Fruit fly (Drosophila melanogaster): Measurements from ENCODE around the gene Cals.

The Cals gene

DNA sequence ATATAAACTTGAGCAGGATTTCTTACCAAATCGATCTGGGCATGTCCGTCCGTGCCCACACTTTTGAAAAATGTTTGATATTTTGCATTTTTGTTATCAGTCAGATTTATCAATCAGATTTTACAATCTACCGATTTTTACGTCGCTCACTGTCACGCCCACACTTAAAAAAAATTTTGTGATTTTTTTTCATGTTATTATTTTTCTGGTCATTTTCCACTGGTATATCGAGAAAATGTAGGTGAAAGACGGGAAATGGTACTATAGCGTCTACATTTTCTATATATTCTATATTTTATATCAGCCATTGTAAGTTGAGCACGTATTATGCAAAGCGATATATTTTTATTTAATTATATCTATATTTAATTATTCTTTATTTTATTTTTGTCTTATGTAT lies 58.9 kb downstream of the Cals start (continued):
- TF ChIP-seq CG42726 (GFP tag; IDR thresholded peaks at IDR 0.05; ENCODE audit: partially characterized antibody): no peak
- peak; percentile 10 for TF ChIP-seq fd3F (GFP tag; optimal IDR thresholded peaks at IDR 0.05)
- no peak for TF ChIP-seq CG12659 (GFP tag; optimal IDR thresholded peaks at IDR 0.05)
- no peak for TF ChIP-seq cwo (GFP tag; optimal IDR thresholded peaks at IDR 0.05)
- TF ChIP-seq fd96Cb (tag; optimal IDR thresholded peaks at IDR 0.05): peak; percentile 31
- no peak for TF ChIP-seq CG15269 (tag; optimal IDR thresholded peaks at IDR 0.05)
- no peak for TF ChIP-seq Hand (GFP tag; optimal IDR thresholded peaks at IDR 0.05)
- no peak for TF ChIP-seq Nf-YB (GFP tag; optimal IDR thresholded peaks at IDR 0.05)
- no peak for TF ChIP-seq Gug (GFP tag; IDR thresholded peaks at IDR 0.05)
- TF ChIP-seq cg (GFP tag; optimal IDR thresholded peaks at IDR 0.05): no peak
- TF ChIP-seq Rx (GFP tag; IDR thresholded peaks at IDR 0.05): no peak
- TF ChIP-seq tx (GFP tag; optimal IDR thresholded peaks at IDR 0.05): no peak
- TF ChIP-seq Lhr (GFP tag; optimal IDR thresholded peaks at IDR 0.05): no peak
- no peak for TF ChIP-seq p53 (GFP tag; optimal IDR thresholded peaks at IDR 0.05)
- no peak for TF ChIP-seq gsb (GFP tag; IDR thresholded peaks at IDR 0.05)
- peak; percentile 10 for TF ChIP-seq ind (GFP tag; optimal IDR thresholded peaks at IDR 0.05)
- TF ChIP-seq ro (GFP tag; IDR thresholded peaks at IDR 0.05): no peak
- TF ChIP-seq eyg (GFP tag; optimal IDR thresholded peaks at IDR 0.05): no peak
- TF ChIP-seq Stat92E (GFP tag; optimal IDR thresholded peaks at IDR 0.05): no peak
- peak; percentile 7 for TF ChIP-seq CG17359 (tag; optimal IDR thresholded peaks at IDR 0.05)
- TF ChIP-seq CG7987 (GFP tag; optimal IDR thresholded peaks at IDR 0.05): no peak
- TF ChIP-seq Antp (GFP tag; optimal IDR thresholded peaks at IDR 0.05): no peak
- no peak for TF ChIP-seq gcm (GFP tag; optimal IDR thresholded peaks at IDR 0.05)
- no peak for TF ChIP-seq CG8089 (GFP tag; optimal IDR thresholded peaks at IDR 0.05)
- no peak for TF ChIP-seq wor (GFP tag; IDR thresholded peaks at IDR 0.05)

DNA sequence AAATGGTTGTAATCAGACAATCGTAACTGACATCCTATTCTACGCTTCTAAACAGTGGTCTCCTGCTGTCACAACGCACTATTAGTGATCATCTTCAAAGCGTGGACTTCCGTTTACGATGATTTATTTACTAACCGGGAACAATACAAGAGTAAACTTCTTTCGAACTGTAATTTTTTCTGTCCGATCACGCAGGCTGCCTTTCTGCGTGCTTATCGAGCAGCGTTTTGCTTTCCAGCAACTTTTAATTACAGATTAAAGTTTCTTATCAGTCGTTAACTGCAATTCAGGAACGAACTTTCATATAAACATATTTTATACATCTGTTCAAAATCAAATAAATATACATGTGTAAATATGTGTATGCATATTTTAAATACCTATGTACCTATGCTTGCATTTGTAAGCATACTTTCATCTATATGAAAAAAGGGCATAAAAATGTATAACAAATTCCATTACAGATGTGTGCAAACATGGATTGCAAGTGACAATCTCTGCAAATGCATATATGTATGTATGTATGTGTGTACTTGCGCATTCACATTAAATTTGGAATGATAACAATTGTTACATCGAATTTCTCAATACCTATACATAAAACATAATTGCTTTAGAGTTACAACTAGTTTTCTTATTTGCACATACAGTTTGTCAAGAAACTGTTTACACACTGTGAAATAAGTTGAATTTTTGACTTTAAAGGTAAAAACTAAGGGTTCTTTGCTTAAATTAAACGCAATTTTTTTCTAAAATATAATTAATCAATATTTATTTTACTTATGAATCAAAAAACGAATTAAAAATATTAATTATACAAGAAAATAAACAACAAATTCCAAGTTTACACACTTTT lies 60.0 kb downstream of the Cals start:
- TF ChIP-seq sens (GFP tag) (peak; percentile 85), MTF-1 (GFP tag; optimal IDR thresholded peaks at IDR 0.05; ENCODE audit: borderline replicate concordance) (no peak), Neu2 (GFP tag; optimal IDR thresholded peaks at IDR 0.05; ENCODE audit: borderline replicate concordance) (peak; percentile 27), sim (GFP tag; IDR thresholded peaks at IDR 0.05) (no peak), row (GFP tag; IDR thresholded peaks at IDR 0.05) (0 out of 3 replicates have a peak, but pooled peaks have one; percentile 27), Pdp1 (GFP tag; optimal IDR thresholded peaks at IDR 0.05) (peak in 1 of 2 experiments; percentile 0), CG17361 (GFP tag; IDR thresholded peaks at IDR 0.05) (0 out of 3 replicates have a peak, but pooled peaks have one; percentile 25), CG11723 (GFP tag; optimal IDR thresholded peaks at IDR 0.05) (peak; percentile 67), Side (GFP tag; optimal IDR thresholded peaks at IDR 0.05) (no peak), CG9215 (GFP tag; IDR thresholded peaks at IDR 0.05) (no peak), kni (GFP tag; optimal IDR thresholded peaks at IDR 0.05) (peak; percentile 15), luna (GFP tag; optimal IDR thresholded peaks at IDR 0.05) (no peak), CG2678 (tag; optimal IDR thresholded peaks at IDR 0.05) (peak; percentile 3), CG8388 (GFP tag; optimal IDR thresholded peaks at IDR 0.05) (peak; percentile 93), Sox102F (GFP tag; optimal IDR thresholded peaks at IDR 0.05) (peak; percentile 18), CG30020 (tag; optimal IDR thresholded peaks at IDR 0.05) (peak; percentile 79), CG18262 (tag; optimal IDR thresholded peaks at IDR 0.05) (peak; percentile 28), CG15479 (GFP tag; optimal IDR thresholded peaks at IDR 0.05) (peak; percentile 46), ham (GFP tag; IDR thresholded peaks at IDR 0.05) (no peak), E2f2 (GFP tag; IDR thresholded peaks at IDR 0.05) (0 out of 2 replicates have a peak, but pooled peaks have one; percentile 12), Eip74EF (GFP tag; optimal IDR thresholded peaks at IDR 0.05) (peak in 1 of 2 experiments; percentile 58), dmrt99B (tag; optimal IDR thresholded peaks at IDR 0.05) (peak; percentile 9), Med (GFP tag) (peak; percentile 32)
